Worm (Caenorhabditis elegans): Measurements from ENCODE around the gene sod-4.

Gene sod-4

DNA sequence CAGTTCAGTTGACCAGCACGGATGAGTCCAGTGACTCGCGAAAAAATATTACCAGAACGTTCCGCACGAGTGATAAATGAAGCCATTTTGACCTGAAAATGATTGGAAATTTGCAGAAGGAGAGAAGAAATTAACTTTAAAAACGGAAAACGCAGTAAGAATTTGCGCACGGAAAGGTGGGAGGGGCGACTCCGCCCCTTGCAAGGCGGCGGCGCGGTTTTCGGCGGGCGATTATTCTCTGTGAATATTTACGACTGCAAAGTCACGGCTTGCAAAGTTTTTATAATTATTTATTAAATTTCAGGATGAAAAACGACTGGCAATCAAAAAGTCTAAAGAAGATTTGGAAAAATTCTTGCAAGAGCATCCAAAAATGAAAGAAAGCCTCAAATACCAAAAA, 23.4 kb upstream of the sod-4 start, which contains the start of gene mrps-23:
TSS of gene mrps-23 (minus strand) at position 92 of the 400 bp plus-strand sequence.
- TF ChIP-seq blmp-1 (tag; optimal IDR thresholded peaks at IDR 0.05) (no peak), unc-120 (tag; optimal IDR thresholded peaks at IDR 0.05; ENCODE audit: poor library complexity, severe bottlenecking) (no peak), ztf-11 (tag; optimal IDR thresholded peaks at IDR 0.05) (no peak), nhr-12 (tag; optimal IDR thresholded peaks at IDR 0.05) (no peak), mep-1 (tag; optimal IDR thresholded peaks at IDR 0.05) (peak; percentile 16), mab-5 (tag; optimal IDR thresholded peaks at IDR 0.05) (no peak), ceh-83 (GFP tag; optimal IDR thresholded peaks at IDR 0.05) (peak; percentile 13), lsy-2 (tag; optimal IDR thresholded peaks at IDR 0.05) (peak; percentile 36), nhr-76 (tag; optimal IDR thresholded peaks at IDR 0.05) (no peak)

DNA sequence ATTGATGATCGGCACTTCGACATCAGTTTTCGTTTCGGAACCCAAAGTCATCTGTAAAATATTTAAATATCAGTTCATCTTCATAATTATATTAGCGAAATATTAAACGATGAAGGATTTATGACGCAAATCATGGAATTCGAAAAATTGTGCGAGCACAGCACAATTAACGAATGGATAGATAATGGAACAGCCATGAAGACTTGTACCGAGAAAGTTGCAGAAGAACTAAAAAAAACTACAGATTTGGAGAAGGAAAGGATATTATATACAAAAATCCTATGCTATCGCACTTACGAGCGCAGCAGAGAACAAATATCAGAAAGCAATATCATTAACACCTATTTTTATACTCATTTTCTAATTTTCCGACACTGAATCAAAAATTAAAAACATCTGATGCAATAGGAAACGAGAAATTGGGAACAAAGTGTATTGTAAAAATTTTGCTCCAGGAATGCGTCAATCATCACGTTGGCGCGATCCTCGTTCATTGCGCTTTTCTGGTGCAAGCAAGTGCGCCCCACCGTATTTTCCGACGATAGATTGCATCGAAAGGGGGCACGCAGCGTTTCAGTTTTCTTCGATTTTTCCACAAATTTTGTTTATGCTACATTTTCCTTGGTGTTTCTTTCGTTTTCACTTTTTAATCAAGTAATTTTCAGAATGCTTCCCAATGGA, 21.4 kb upstream of the sod-4 start, which contains the start of the genes clu-1 and prp-40:
TSS of gene clu-1 (minus strand) at position 51 of the 681 bp plus-strand sequence.
TSS of gene prp-40 (plus strand) at position 666 of the 681 bp plus-strand sequence.
- TF ChIP-seq nhr-28 (tag; optimal IDR thresholded peaks at IDR 0.05), result no peak
- TF ChIP-seq M03D4.4 (tag; optimal IDR thresholded peaks at IDR 0.05), result no peak
- TF ChIP-seq nhr-76 (tag; optimal IDR thresholded peaks at IDR 0.05), result no peak
- no peak for TF ChIP-seq bed-3 (GFP tag; optimal IDR thresholded peaks at IDR 0.05)
- TF ChIP-seq nhr-237 (tag; optimal IDR thresholded peaks at IDR 0.05), result peak; percentile 75
- no peak for TF ChIP-seq nhr-12 (tag; optimal IDR thresholded peaks at IDR 0.05)
- no peak for TF ChIP-seq flh-1 (GFP tag; optimal IDR thresholded peaks at IDR 0.05)
- TF ChIP-seq elt-3 (tag; optimal IDR thresholded peaks at IDR 0.05), result no peak
- peak; percentile 58 for TF ChIP-seq ceh-39 (tag; optimal IDR thresholded peaks at IDR 0.05)
- peak; percentile 36 for TF ChIP-seq hlh-1 (tag; optimal IDR thresholded peaks at IDR 0.05)
- TF ChIP-seq cnd-1 (tag; optimal IDR thresholded peaks at IDR 0.05), result no peak
- TF ChIP-seq ceh-43 (GFP tag; optimal IDR thresholded peaks at IDR 0.05), result no peak
- TF ChIP-seq ham-2 (GFP tag; optimal IDR thresholded peaks at IDR 0.05), result no peak
- no peak for TF ChIP-seq blmp-1 (tag; optimal IDR thresholded peaks at IDR 0.05)
- TF ChIP-seq sem-2 (GFP tag; optimal IDR thresholded peaks at IDR 0.05), result no peak
- TF ChIP-seq unc-62 (GFP tag; optimal IDR thresholded peaks at IDR 0.05), result peak; percentile 24
- no peak for TF ChIP-seq sptf-1 (tag; optimal IDR thresholded peaks at IDR 0.05)
- TF ChIP-seq lin-13 (tag; optimal IDR thresholded peaks at IDR 0.05), result peak; percentile 81
- no peak for TF ChIP-seq zip-8 (tag; optimal IDR thresholded peaks at IDR 0.05)
- TF ChIP-seq ceh-83 (GFP tag; optimal IDR thresholded peaks at IDR 0.05), result no peak
- TF ChIP-seq pha-4 (tag; optimal IDR thresholded peaks at IDR 0.05), result peak; percentile 88
- TF ChIP-seq unc-39 (tag; optimal IDR thresholded peaks at IDR 0.05), result no peak
- peak; percentile 15 for TF ChIP-seq drap-1 (GFP tag; optimal IDR thresholded peaks at IDR 0.05)
- no peak for TF ChIP-seq tbx-8 (GFP tag; optimal IDR thresholded peaks at IDR 0.05)
- peak; percentile 82 for TF ChIP-seq lsy-2 (tag; optimal IDR thresholded peaks at IDR 0.05)
- no peak for TF ChIP-seq ztf-11 (tag; optimal IDR thresholded peaks at IDR 0.05)
- TF ChIP-seq elt-1 (tag; optimal IDR thresholded peaks at IDR 0.05; ENCODE audit: borderline replicate concordance, insufficient read depth), result peak; percentile 13
- TF ChIP-seq snpc-4 (tag; optimal IDR thresholded peaks at IDR 0.05), result no peak
- TF ChIP-seq unc-120 (tag; optimal IDR thresholded peaks at IDR 0.05; ENCODE audit: poor library complexity, severe bottlenecking), result peak; percentile 30
- TF ChIP-seq nhr-2 (tag; optimal IDR thresholded peaks at IDR 0.05), result no peak
- peak; percentile 63 for TF ChIP-seq mep-1 (tag; optimal IDR thresholded peaks at IDR 0.05)
- no peak for TF ChIP-seq lin-32 (GFP tag; optimal IDR thresholded peaks at IDR 0.05)
- peak; percentile 72 for TF ChIP-seq ces-1 (GFP tag; optimal IDR thresholded peaks at IDR 0.05)
- TF ChIP-seq mls-2 (tag; optimal IDR thresholded peaks at IDR 0.05), result no peak
- TF ChIP-seq mab-5 (tag; optimal IDR thresholded peaks at IDR 0.05), result no peak

DNA sequence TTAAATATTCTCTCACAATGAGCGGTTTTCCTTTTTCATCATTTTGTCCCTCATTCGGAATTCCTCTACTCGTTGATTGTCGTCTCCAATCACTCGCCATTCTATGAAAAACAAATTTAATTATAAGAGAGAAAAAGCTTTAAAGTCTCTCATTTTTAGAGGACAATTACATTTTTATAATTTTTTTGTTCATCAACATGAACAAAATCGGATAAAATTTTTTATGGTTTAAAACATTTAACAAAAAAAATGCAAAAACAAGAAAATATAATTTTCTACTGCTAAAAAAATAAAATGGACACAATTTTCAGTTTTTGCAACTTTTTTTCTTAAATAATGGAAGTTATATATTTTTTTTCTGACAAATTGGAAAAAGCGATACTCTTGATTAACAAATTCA, 16.0 kb upstream of the sod-4 start, which contains the start of gene F55H2.7:
TSS of gene F55H2.7 (minus strand) at position 101 of the 400 bp plus-strand sequence.
- TF ChIP-seq mep-1 (tag; optimal IDR thresholded peaks at IDR 0.05) (no peak), drap-1 (GFP tag; optimal IDR thresholded peaks at IDR 0.05) (no peak), nhr-28 (tag; optimal IDR thresholded peaks at IDR 0.05) (no peak), blmp-1 (tag; optimal IDR thresholded peaks at IDR 0.05) (no peak), nhr-12 (tag; optimal IDR thresholded peaks at IDR 0.05) (no peak)

Measured in whole organism, mixed stage, embryonic.